Worm (Caenorhabditis elegans): ENCODE measurements around the gene pqn-65.

pqn-65 gene

DNA sequence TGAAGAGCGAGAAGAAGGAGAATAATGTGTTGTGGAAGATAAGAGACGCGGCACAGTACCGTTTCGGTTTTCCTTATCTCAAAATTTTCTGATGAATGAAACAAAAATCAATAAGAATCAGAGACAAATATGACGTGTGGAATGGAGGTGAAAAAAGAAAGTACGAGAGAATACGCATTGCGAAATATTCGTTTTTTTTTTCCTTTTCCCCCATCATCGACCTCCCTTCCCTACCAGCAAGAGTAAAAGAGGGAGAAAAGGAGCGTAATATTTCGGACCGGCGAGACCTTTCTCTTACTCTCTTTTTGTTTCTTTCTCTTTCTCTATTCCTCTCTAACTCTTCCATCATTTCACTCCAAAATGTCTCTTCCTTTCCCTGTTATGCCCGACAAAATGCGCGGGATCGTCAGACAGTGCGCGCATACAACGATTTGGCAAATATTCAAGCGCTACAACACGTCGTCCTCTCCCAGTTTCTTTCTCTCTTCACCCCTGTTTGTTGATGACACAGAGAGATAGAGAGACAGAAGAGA lies 42.9 kb upstream of the pqn-65 start (continued):
- no peak for TF ChIP-seq mes-4 (tag; optimal IDR thresholded peaks at IDR 0.05)
- no peak for TF ChIP-seq Y95B8A.8 (GFP tag; IDR thresholded peaks at IDR 0.05)
- TF ChIP-seq akir-1 (GFP tag; optimal IDR thresholded peaks at IDR 0.05) = no peak
- TF ChIP-seq T26A5.8 (tag; optimal IDR thresholded peaks at IDR 0.05) = no peak
- no peak for TF ChIP-seq mcd-1 (GFP tag; IDR thresholded peaks at IDR 0.05)
- no peak for TF ChIP-seq Y53F4B.3 (GFP tag; IDR thresholded peaks at IDR 0.05)
- TF ChIP-seq repo-1 (tag; optimal IDR thresholded peaks at IDR 0.05) = no peak
- no peak for TF ChIP-seq sptf-2 (GFP tag; optimal IDR thresholded peaks at IDR 0.05)
- TF ChIP-seq ztf-6 (GFP tag; IDR thresholded peaks at IDR 0.05) = no peak
- no peak for TF ChIP-seq nhr-179 (tag; optimal IDR thresholded peaks at IDR 0.05)
- TF ChIP-seq egl-44 (GFP tag; IDR thresholded peaks at IDR 0.05) = no peak
- no peak for TF ChIP-seq F57A8.1 (GFP tag; optimal IDR thresholded peaks at IDR 0.05)
- peak; percentile 60; the same call in 1 of the 2 replicates for TF ChIP-seq nfyb-1 (GFP tag; IDR thresholded peaks at IDR 0.05)
- TF ChIP-seq K12H6.12 (tag; optimal IDR thresholded peaks at IDR 0.05) = peak; percentile 30
- TF ChIP-seq dpff-1 (tag; optimal IDR thresholded peaks at IDR 0.05) = no peak
- no peak for TF ChIP-seq F23B12.7 (tag; optimal IDR thresholded peaks at IDR 0.05; ENCODE audit: insufficient read depth)
- TF ChIP-seq somi-1 (GFP tag; optimal IDR thresholded peaks at IDR 0.05) = no peak
- TF ChIP-seq nfya-1 (tag; optimal IDR thresholded peaks at IDR 0.05; ENCODE audit: borderline replicate concordance, insufficient read depth) = no peak
- no peak for TF ChIP-seq Y53G8AR.9 (GFP tag; conservative IDR thresholded peaks at IDR 0.05)
- no peak for TF ChIP-seq sea-2 (GFP tag; IDR thresholded peaks at IDR 0.05)
- TF ChIP-seq mel-28 (tag; optimal IDR thresholded peaks at IDR 0.05; ENCODE audit: borderline replicate concordance) = no peak
- no peak for TF ChIP-seq F39B2.1 (GFP tag; IDR thresholded peaks at IDR 0.05)
- no peak for TF ChIP-seq madf-8 (GFP tag; conservative IDR thresholded peaks at IDR 0.05)
- TF ChIP-seq efl-1 (GFP tag; optimal IDR thresholded peaks at IDR 0.05) = no peak
- no peak for TF ChIP-seq F33H1.4 (GFP tag; IDR thresholded peaks at IDR 0.05)
- TF ChIP-seq madf-3 (GFP tag; IDR thresholded peaks at IDR 0.05) = no peak
- no peak for TF ChIP-seq let-526 (GFP tag; IDR thresholded peaks at IDR 0.05)
- TF ChIP-seq egrh-3 (GFP tag; IDR thresholded peaks at IDR 0.05) = no peak
- TF ChIP-seq ceh-100 (GFP tag; IDR thresholded peaks at IDR 0.05) = no peak
- TF ChIP-seq cebp-2 (GFP tag; IDR thresholded peaks at IDR 0.05) = no peak
- TF ChIP-seq lin-26 (GFP tag; IDR thresholded peaks at IDR 0.05) = no peak
- TF ChIP-seq pha-4 (tag; optimal IDR thresholded peaks at IDR 0.05) = no peak
- no peak for TF ChIP-seq unc-130 (GFP tag; optimal IDR thresholded peaks at IDR 0.05)
- TF ChIP-seq attf-5 (GFP tag; optimal IDR thresholded peaks at IDR 0.05) = peak; percentile 48
- TF ChIP-seq dpl-1 (GFP tag; optimal IDR thresholded peaks at IDR 0.05) = no peak
- TF ChIP-seq hrde-1 (tag; optimal IDR thresholded peaks at IDR 0.05; ENCODE audit: borderline replicate concordance) = no peak
- TF ChIP-seq Y56A3A.18 (GFP tag; IDR thresholded peaks at IDR 0.05) = no peak
- TF ChIP-seq nfya-2 (GFP tag; IDR thresholded peaks at IDR 0.05) = no peak
- TF ChIP-seq atf-7 (tag; optimal IDR thresholded peaks at IDR 0.05) = peak; percentile 64
- TF ChIP-seq Y67H2A.10 (GFP tag; conservative IDR thresholded peaks at IDR 0.05) = no peak
- TF ChIP-seq rcor-1 (GFP tag; IDR thresholded peaks at IDR 0.05) = no peak
- no peak for TF ChIP-seq nhr-120 (GFP tag; IDR thresholded peaks at IDR 0.05)
- no peak for TF ChIP-seq snpc-1.3 (tag; optimal IDR thresholded peaks at IDR 0.05; ENCODE audit: insufficient read depth)
- no peak for TF ChIP-seq ceh-58 (GFP tag; IDR thresholded peaks at IDR 0.05)
- no peak for TF ChIP-seq snpc-3.4 (tag; optimal IDR thresholded peaks at IDR 0.05)
- TF ChIP-seq C06A6.2 (GFP tag; conservative IDR thresholded peaks at IDR 0.05) = no peak
- no peak for TF ChIP-seq Y79H2A.3 (GFP tag; conservative IDR thresholded peaks at IDR 0.05)
- no peak for TF ChIP-seq tbp1 (GFP tag; optimal IDR thresholded peaks at IDR 0.05)
- TF ChIP-seq ZK185.1 (tag; optimal IDR thresholded peaks at IDR 0.05; ENCODE audit: poor library complexity, severe bottlenecking) = peak; percentile 35
